Worm (Caenorhabditis elegans) whole organism, L4 larva: ENCODE data around the gene C32D5.11.

Source experiments
- F26F4.8 ChIP-seq: fragments of 200-800 bp; sonication (Bioruptor generic); conservative IDR thresholded peaks from 2 replicates; pipeline ENCODE4 v1.3.6; 2022; ENCODE audit warnings: missing genetic modification characterization, missing compliant biosample characterization
- F37D6.2 ChIP-seq: sonication (generic microtip); optimal IDR thresholded peaks from 2 replicates; lab custom pipeline; 2016; ENCODE audit warnings: mild to moderate bottlenecking, missing genetic modification characterization, missing compliant biosample characterization
- F44E2.7 ChIP-seq: fragments of 200-800 bp; sonication (Bioruptor generic); IDR thresholded peaks from 2 replicates; pipeline ENCODE4 v2.1.2; 2022; ENCODE audit warnings: missing genetic modification characterization, missing compliant biosample characterization
- R02D3.7 ChIP-seq: fragments of 150-350 bp; sonication (generic microtip); optimal IDR thresholded peaks from 3 replicates; lab custom pipeline; 2014; ENCODE audit warnings: missing biosample characterization, missing genetic modification characterization
- T26A8.4 ChIP-seq: fragments of 200-800 bp; sonication (Bioruptor generic); IDR thresholded peaks from 2 replicates; pipeline ENCODE4 v1.3.6; 2022; ENCODE audit warnings: missing genetic modification characterization, missing compliant biosample characterization
- Y105C5A.15 ChIP-seq: fragments of 200-800 bp; sonication (Bioruptor generic); IDR thresholded peaks from 2 replicates; pipeline ENCODE4 v1.3.6; 2022; ENCODE audit warnings: missing genetic modification characterization, missing compliant biosample characterization
- Y5F2A.4 ChIP-seq: fragments of 200-800 bp; sonication (Bioruptor generic); optimal IDR thresholded peaks from 2 replicates; lab custom pipeline; 2018; ENCODE audit warnings: mild to moderate bottlenecking, missing genetic modification characterization, missing compliant biosample characterization
- ZK337.2 ChIP-seq: fragments of 200-800 bp; sonication (Bioruptor generic); IDR thresholded peaks from 2 replicates; pipeline ENCODE4 v1.3.6; 2022; ENCODE audit warnings: missing genetic modification reagents, missing genetic modification characterization, missing compliant biosample characterization
- ZK546.5 ChIP-seq, 2 experiments: sonication (generic microtip); optimal IDR thresholded peaks; 2 replicates each; lab custom pipeline; 2017; ENCODE audit warnings: missing biosample characterization in 2 of 2, missing genetic modification characterization in 2 of 2
- aha-1 ChIP-seq: fragments of 150-350 bp; peaks from one replicate; lab custom pipeline; 2014; ENCODE audit warnings: missing biosample characterization, missing genetic modification characterization
- aly-2 ChIP-seq: sonication (generic microtip); optimal IDR thresholded peaks from 2 replicates; lab custom pipeline; 2018; ENCODE audit warnings: missing biosample characterization, missing genetic modification characterization
- ama-1 ChIP-seq: fragments of 150-350 bp; optimal IDR thresholded peaks from 2 replicates; lab custom pipeline; 2014; ENCODE audit warnings: inconsistent platforms, mixed read lengths
- attf-4 ChIP-seq: sonication (generic microtip); optimal IDR thresholded peaks from 3 replicates; lab custom pipeline; 2017; ENCODE audit warnings: missing biosample characterization, missing genetic modification characterization
- ces-1 ChIP-seq: fragments of 150-350 bp; sonication (generic microtip); optimal IDR thresholded peaks from 4 replicates; lab custom pipeline; 2014; ENCODE audit warnings: missing biosample characterization, missing genetic modification reagents, missing genetic modification characterization
- ctbp-1 ChIP-seq: fragments of 200-800 bp; sonication (Bioruptor generic); IDR thresholded peaks from 2 replicates; pipeline ENCODE4 v1.3.6; 2022; ENCODE audit warnings: missing genetic modification reagents, missing genetic modification characterization, missing compliant biosample characterization
- daf-12 ChIP-seq: fragments of 150-350 bp; optimal IDR thresholded peaks from 2 replicates; lab custom pipeline; 2014; ENCODE audit warnings: missing biosample characterization, missing genetic modification reagents, missing genetic modification characterization
- daf-19 ChIP-seq: fragments of 200-800 bp; sonication (Bioruptor generic); conservative IDR thresholded peaks from 2 replicates; pipeline ENCODE4 v1.3.6; 2022; ENCODE audit warnings: missing genetic modification characterization, missing compliant biosample characterization
- daf-8 ChIP-seq: fragments of 200-800 bp; sonication (Bioruptor generic); IDR thresholded peaks from 2 replicates; pipeline ENCODE4 v1.3.6; 2022; ENCODE audit warnings: missing genetic modification characterization, missing compliant biosample characterization
- dmd-9 ChIP-seq: fragments of 200-800 bp; sonication (Bioruptor generic); IDR thresholded peaks from 2 replicates; pipeline ENCODE4 v1.3.6; 2022; ENCODE audit warnings: missing genetic modification reagents, missing genetic modification characterization, missing compliant biosample characterization
- duxl-1 ChIP-seq: sonication (generic microtip); optimal IDR thresholded peaks from 2 replicates; lab custom pipeline; 2016; ENCODE audit warnings: mild to moderate bottlenecking, missing genetic modification characterization, moderate library complexity, missing compliant biosample characterization; ENCODE audit not compliant: poor library complexity
- hlh-11 ChIP-seq: fragments of 200-800 bp; sonication (Bioruptor generic); optimal IDR thresholded peaks from 2 replicates; lab custom pipeline; 2018; ENCODE audit warnings: mild to moderate bottlenecking, missing genetic modification characterization, missing compliant biosample characterization
- jun-1 ChIP-seq: fragments of 150-350 bp; optimal IDR thresholded peaks from 2 replicates; lab custom pipeline; 2014; ENCODE audit warnings: missing biosample characterization, missing genetic modification reagents, missing genetic modification characterization
- lim-7 ChIP-seq: fragments of 200-800 bp; sonication (Bioruptor generic); IDR thresholded peaks from 2 replicates; pipeline ENCODE4 v1.3.6; 2022; ENCODE audit warnings: missing genetic modification characterization, missing compliant biosample characterization
- lin-15B ChIP-seq: fragments of 150-350 bp; sonication (generic microtip); optimal IDR thresholded peaks from 3 replicates; lab custom pipeline; 2014; ENCODE audit warnings: missing biosample characterization, missing genetic modification characterization
- lin-39 ChIP-seq: fragments of 150-350 bp; optimal IDR thresholded peaks from 2 replicates; lab custom pipeline; 2014; ENCODE audit warnings: missing biosample characterization, missing genetic modification reagents, missing genetic modification characterization
- lir-3 ChIP-seq: sonication (generic microtip); optimal IDR thresholded peaks from 2 replicates; lab custom pipeline; 2016; ENCODE audit warnings: mild to moderate bottlenecking, missing genetic modification characterization, missing compliant biosample characterization
- madf-5 ChIP-seq, 2 experiments: fragments of 200-800 bp; sonication (Bioruptor generic); IDR thresholded peaks; 2 replicates each; pipeline ENCODE4 v1.3.6; 2022; ENCODE audit warnings: missing compliant biosample characterization in 2 of 2, missing genetic modification characterization in 2 of 2
- madf-9 ChIP-seq: fragments of 200-800 bp; sonication (Bioruptor generic); conservative IDR thresholded peaks from 2 replicates; pipeline ENCODE4 v1.3.6; 2022; ENCODE audit warnings: missing genetic modification reagents, missing genetic modification characterization, missing compliant biosample characterization
- mdt-29 ChIP-seq: fragments of 200-800 bp; sonication (Bioruptor generic); IDR thresholded peaks from 2 replicates; pipeline ENCODE4 v1.3.6; 2022; ENCODE audit warnings: missing genetic modification reagents, missing genetic modification characterization, missing compliant biosample characterization
- mep-1 ChIP-seq: fragments of 150-350 bp; sonication (generic microtip); optimal IDR thresholded peaks from 3 replicates; lab custom pipeline; 2014; ENCODE audit warnings: missing biosample characterization, missing genetic modification characterization
- mes-2 ChIP-seq: sonication (generic microtip); optimal IDR thresholded peaks from 2 replicates; lab custom pipeline; 2016; ENCODE audit warnings: missing genotype, mild to moderate bottlenecking, missing genetic modification characterization, missing compliant biosample characterization; ENCODE audit not compliant: poor library complexity, severe bottlenecking
- mxl-2 ChIP-seq: fragments of 200-800 bp; sonication (Bioruptor generic); conservative IDR thresholded peaks from 2 replicates; pipeline ENCODE4 v1.3.6; 2022; ENCODE audit warnings: missing genetic modification reagents, missing genetic modification characterization, missing compliant biosample characterization
- nhr-10 ChIP-seq: fragments of 150-350 bp; optimal IDR thresholded peaks from 2 replicates; lab custom pipeline; 2014; ENCODE audit warnings: missing biosample characterization, missing genetic modification characterization
- nhr-11 ChIP-seq: fragments of 150-350 bp; optimal IDR thresholded peaks from 2 replicates; lab custom pipeline; 2014; ENCODE audit warnings: missing biosample characterization, missing genetic modification characterization
- nhr-111 ChIP-seq: fragments of 200-800 bp; sonication (Bioruptor generic); optimal IDR thresholded peaks from 2 replicates; lab custom pipeline; 2018; ENCODE audit warnings: mild to moderate bottlenecking, missing genetic modification characterization, missing compliant biosample characterization
- nhr-237 ChIP-seq: sonication (generic microtip); optimal IDR thresholded peaks from 2 replicates; lab custom pipeline; 2017; ENCODE audit warnings: missing biosample characterization, missing genetic modification characterization
- nhr-28 ChIP-seq: fragments of 150-350 bp; optimal IDR thresholded peaks from 2 replicates; lab custom pipeline; 2014; ENCODE audit warnings: missing biosample characterization, missing genetic modification characterization
- nhr-76 ChIP-seq: fragments of 150-350 bp; optimal IDR thresholded peaks from 2 replicates; lab custom pipeline; 2014; ENCODE audit warnings: missing biosample characterization, missing genetic modification characterization
- nhr-77 ChIP-seq: fragments of 150-350 bp; optimal IDR thresholded peaks from 2 replicates; lab custom pipeline; 2014; ENCODE audit warnings: missing biosample characterization, missing genetic modification characterization
- php-3 ChIP-seq: fragments of 200-800 bp; sonication (Bioruptor generic); IDR thresholded peaks from 2 replicates; pipeline ENCODE4 v1.3.6; 2022; ENCODE audit warnings: missing genetic modification reagents, missing genetic modification characterization, missing compliant biosample characterization
- saeg-2 ChIP-seq: fragments of 200-800 bp; sonication (Bioruptor generic); IDR thresholded peaks from 2 replicates; pipeline ENCODE4 v1.3.6; 2022; ENCODE audit warnings: missing genetic modification reagents, missing genetic modification characterization, missing compliant biosample characterization
- skn-1 ChIP-seq: fragments of 150-350 bp; optimal IDR thresholded peaks from 2 replicates; lab custom pipeline; 2014; ENCODE audit warnings: missing biosample characterization, missing genetic modification characterization
- snpc-1.2 ChIP-seq: fragments of 200-800 bp; sonication (Bioruptor generic); IDR thresholded peaks from 2 replicates; pipeline ENCODE4 v1.3.6; 2022; ENCODE audit warnings: missing genetic modification reagents, missing genetic modification characterization, missing compliant biosample characterization
- snpc-4 ChIP-seq: fragments of 150-350 bp; optimal IDR thresholded peaks from 2 replicates; lab custom pipeline; 2014; ENCODE audit warnings: missing biosample characterization, missing genetic modification characterization
- unc-39 ChIP-seq: sonication (generic microtip); optimal IDR thresholded peaks from 2 replicates; lab custom pipeline; 2017; ENCODE audit warnings: missing biosample characterization, missing genetic modification characterization
- unc-62 ChIP-seq, 3 experiments: fragments of 150-350 bp in 1 of 3; sonication (generic microtip); optimal IDR thresholded peaks in 2 of 3; peaks in 1 of 3; 1 replicate in 1 of 3; 2 replicates in 2 of 3; lab custom pipeline; 2014 to 2017; ENCODE audit warnings: missing biosample characterization in 3 of 3, missing genetic modification characterization in 3 of 3, missing genetic modification reagents in 3 of 3, missing genotype in 1 of 3
- zfp-2 ChIP-seq: sonication (generic microtip); optimal IDR thresholded peaks from 2 replicates; lab custom pipeline; 2016; ENCODE audit warnings: mild to moderate bottlenecking, missing genetic modification characterization, missing compliant biosample characterization
- zfp-3 ChIP-seq: fragments of 200-800 bp; sonication (Bioruptor generic); conservative IDR thresholded peaks from 2 replicates; pipeline ENCODE4 v1.3.6; 2022; ENCODE audit warnings: missing genetic modification reagents, missing genetic modification characterization, missing compliant biosample characterization
- ztf-11 ChIP-seq: fragments of 150-350 bp; optimal IDR thresholded peaks from 2 replicates; lab custom pipeline; 2014; ENCODE audit warnings: missing biosample characterization, missing genetic modification characterization
- ztf-7 ChIP-seq: fragments of 150-350 bp; optimal IDR thresholded peaks from 2 replicates; lab custom pipeline; 2014; ENCODE audit warnings: missing biosample characterization, missing genetic modification characterization

C32D5.11 gene

DNA sequence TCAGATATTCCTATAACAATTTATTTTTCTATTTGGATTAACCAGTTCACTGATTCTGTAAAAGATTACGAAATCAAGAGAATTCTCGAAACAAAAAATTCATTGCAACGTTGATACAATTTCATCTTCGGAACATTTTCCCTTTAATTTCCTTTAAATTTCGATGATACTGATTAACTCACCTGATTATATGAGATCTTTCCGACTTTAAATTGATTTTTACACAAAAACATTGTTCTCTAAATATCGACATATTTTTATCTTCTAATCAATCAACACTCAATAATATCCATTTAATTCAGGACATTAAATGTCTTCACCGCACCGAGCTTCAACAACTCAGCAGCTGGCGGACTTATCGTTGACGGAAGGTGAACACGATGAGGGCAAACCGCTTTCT lies 15.8 kb upstream of the C32D5.11 start, which contains the start of gene lin-23:
Gene lin-23, plus strand, starts transcription at position 301 of the 400 bp plus-strand sequence.
- TF ChIP-seq madf-5 (GFP tag; IDR thresholded peaks at IDR 0.05; lab: Robert Waterston, UW), result no peak
- no peak for TF ChIP-seq zfp-3 (GFP tag; lab: Robert Waterston, UW)
- TF ChIP-seq unc-62 (GFP tag; optimal IDR thresholded peaks at IDR 0.05 in 1 of 2; lab: Kevin White, UChicago), result peak in 1 of 2 experiments; percentile 70
- no peak for TF ChIP-seq unc-62 (tag; optimal IDR thresholded peaks at IDR 0.05; lab: Kevin White, UChicago)
- TF ChIP-seq R02D3.7 (tag; lab: Kevin White, UChicago), result no peak
- TF ChIP-seq ZK337.2 (GFP tag; lab: Robert Waterston, UW), result no peak
- no peak for TF ChIP-seq nhr-76 (tag; lab: Kevin White, UChicago)
- TF ChIP-seq zfp-2 (tag; lab: Kevin White, UChicago), result no peak
- TF ChIP-seq, all 104 proteins: peak for 1

DNA sequence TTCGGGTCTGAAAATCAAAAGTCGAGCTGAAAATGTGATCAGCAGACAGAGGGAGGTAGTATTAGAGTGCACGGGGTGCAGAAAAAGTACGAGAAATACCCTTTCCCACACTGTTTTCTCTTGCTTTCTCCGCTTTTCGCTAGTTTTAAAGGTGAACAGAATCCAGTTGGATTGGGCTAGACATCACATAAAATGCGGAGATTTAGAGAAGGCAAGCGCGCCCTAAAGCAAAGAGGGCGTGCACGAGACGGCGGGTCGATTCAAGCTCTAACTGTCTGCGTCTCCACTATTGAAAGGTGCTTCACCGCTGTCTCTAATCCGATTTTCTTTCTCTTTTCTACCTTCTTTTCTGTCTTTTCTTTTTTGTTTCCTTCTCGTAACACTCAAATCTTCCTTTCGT lies 14.9 kb upstream of the C32D5.11 start:
- TF ChIP-seq ZK546.5 (tag; optimal IDR thresholded peaks at IDR 0.05; lab: Kevin White, UChicago) (no peak), mep-1 (tag; lab: Kevin White, UChicago) (peak; percentile 83), ZK337.2 (GFP tag; lab: Robert Waterston, UW) (no peak), nhr-111 (GFP tag; lab: Kevin White, UChicago) (no peak), nhr-11 (tag; lab: Kevin White, UChicago) (peak; percentile 78), mes-2 (tag; lab: Kevin White, UChicago) (peak; percentile 75), zfp-3 (GFP tag; lab: Robert Waterston, UW) (no peak), Y5F2A.4 (no peak), F37D6.2 (peak; percentile 26), ces-1 (GFP tag; lab: Kevin White, UChicago) (peak; percentile 47), zfp-2 (tag; lab: Kevin White, UChicago) (no peak), mdt-29 (GFP tag; lab: Robert Waterston, UW) (no peak), php-3 (GFP tag; lab: Robert Waterston, UW) (no peak), madf-9 (GFP tag; lab: Robert Waterston, UW) (peak; percentile 39; the same call in 1 of the 2 replicates), ctbp-1 (GFP tag; lab: Robert Waterston, UW) (peak; percentile 69; the same call in 1 of the 2 replicates), skn-1 (tag; lab: Kevin White, UChicago) (no peak), Y105C5A.15 (no peak), dmd-9 (GFP tag; lab: Robert Waterston, UW) (no peak), mxl-2 (GFP tag; lab: Robert Waterston, UW) (no peak), snpc-1.2 (GFP tag; lab: Robert Waterston, UW) (peak; percentile 21; the same call in 1 of the 2 replicates), daf-12 (no peak), snpc-4 (no peak), unc-39 (tag; lab: Kevin White, UChicago) (no peak), nhr-77 (tag; lab: Kevin White, UChicago) (peak; percentile 74), T26A8.4 (GFP tag; lab: Robert Waterston, UW) (peak; percentile 80), daf-19 (GFP tag; lab: Robert Waterston, UW) (peak; percentile 62; the same call in 1 of the 2 replicates), attf-4 (peak; percentile 31), nhr-28 (tag; lab: Kevin White, UChicago) (peak; percentile 86), lin-39 (no peak), lim-7 (no peak), nhr-10 (tag; lab: Kevin White, UChicago) (no peak), F26F4.8 (no peak), ztf-7 (tag; lab: Kevin White, UChicago) (peak; percentile 36), nhr-237 (tag; lab: Kevin White, UChicago) (no peak), jun-1 (tag; lab: Kevin White, UChicago) (no peak), ama-1 (lab: Kevin White, UChicago) (no peak), aha-1 (tag; lab: Kevin White, UChicago) (peak; percentile 95), lin-15B (tag; lab: Kevin White, UChicago) (peak; percentile 27), duxl-1 (tag; lab: Kevin White, UChicago) (no peak), hlh-11 (tag; lab: Kevin White, UChicago) (peak; percentile 89), daf-8 (GFP tag; lab: Robert Waterston, UW) (no peak), lir-3 (tag; lab: Kevin White, UChicago) (no peak), ztf-11 (tag; lab: Kevin White, UChicago) (no peak), aly-2 (tag; lab: Kevin White, UChicago) (no peak), saeg-2 (GFP tag; lab: Robert Waterston, UW) (no peak), F44E2.7 (GFP tag; lab: Robert Waterston, UW) (no peak)
